Fruit fly (Drosophila melanogaster) whole organism, embryonic: ENCODE data around the gene CG7810.

ENCODE experiments used
- Antp ChIP-seq: fragments of 200-800 bp; sonication (Bioruptor generic); optimal IDR thresholded peaks from 3 replicates; lab custom pipeline; 2016; ENCODE audit warnings: missing biosample characterization, missing genetic modification characterization
- B-H1 ChIP-seq: fragments of 200-800 bp; sonication (Bioruptor generic); IDR thresholded peaks from 3 replicates; pipeline ENCODE4 v1.3.6; 2022; ENCODE audit warnings: missing biosample characterization, missing genetic modification characterization
- B-H2 ChIP-seq: fragments of 200-800 bp; sonication (Bioruptor generic); optimal IDR thresholded peaks from 2 replicates; lab custom pipeline; 2018; ENCODE audit warnings: missing biosample characterization, mild to moderate bottlenecking, missing genetic modification characterization
- CG10543 ChIP-seq: fragments of 200-800 bp; sonication (Bioruptor generic); optimal IDR thresholded peaks from 3 replicates; lab custom pipeline; 2017; ENCODE audit warnings: missing biosample characterization, mild to moderate bottlenecking, missing genetic modification characterization, moderate library complexity
- CG11696 ChIP-seq: fragments of 200-800 bp; sonication (Bioruptor generic); IDR thresholded peaks from 2 replicates; pipeline ENCODE4 v1.3.6; 2022; ENCODE audit warnings: missing biosample characterization, missing genetic modification characterization
- CG12219 ChIP-seq: fragments of 200-800 bp; sonication (Bioruptor generic); optimal IDR thresholded peaks from 3 replicates; lab custom pipeline; 2018; ENCODE audit warnings: missing biosample characterization, mild to moderate bottlenecking, missing genetic modification characterization
- CG1233 ChIP-seq: fragments of 200-800 bp; sonication (Bioruptor generic); optimal IDR thresholded peaks from 4 replicates; lab custom pipeline; 2018; ENCODE audit warnings: missing biosample characterization, mild to moderate bottlenecking, missing genetic modification characterization
- CG12659 ChIP-seq: fragments of 200-800 bp; sonication (Bioruptor generic); optimal IDR thresholded peaks from 3 replicates; lab custom pipeline; 2017; ENCODE audit warnings: mild to moderate bottlenecking, missing biosample characterization, missing genetic modification reagents, missing genetic modification characterization
- CG12769 ChIP-seq: fragments of 200-800 bp; sonication (Bioruptor generic); optimal IDR thresholded peaks from 2 replicates; lab custom pipeline; 2019; ENCODE audit warnings: missing biosample characterization, mild to moderate bottlenecking, missing genetic modification characterization, moderate library complexity
- CG13624 ChIP-seq: fragments of 200-800 bp; sonication (Bioruptor generic); optimal IDR thresholded peaks from 2 replicates; lab custom pipeline; 2016; ENCODE audit warnings: missing biosample characterization, missing genetic modification characterization
- CG13894 ChIP-seq: fragments of 200-800 bp; sonication (Bioruptor generic); optimal IDR thresholded peaks from 3 replicates; lab custom pipeline; 2018; ENCODE audit warnings: missing biosample characterization, mild to moderate bottlenecking, missing genetic modification characterization, moderate library complexity
- CG16779 ChIP-seq: fragments of 200-800 bp; sonication (Bioruptor generic); IDR thresholded peaks from 2 replicates; pipeline ENCODE4 v1.3.6; 2022; ENCODE audit warnings: missing biosample characterization, missing genetic modification characterization
- CG17359 ChIP-seq: fragments of 200-800 bp; sonication (Bioruptor generic); optimal IDR thresholded peaks from 3 replicates; lab custom pipeline; 2018; ENCODE audit warnings: missing biosample characterization, mild to moderate bottlenecking, missing genetic modification characterization, moderate library complexity
- CG1792 ChIP-seq: fragments of 200-800 bp; sonication (Bioruptor generic); optimal IDR thresholded peaks from 2 replicates; lab custom pipeline; 2016; ENCODE audit warnings: missing biosample characterization, missing genetic modification characterization
- CG2129 ChIP-seq: fragments of 200-800 bp; sonication (Bioruptor generic); IDR thresholded peaks from 2 replicates; pipeline ENCODE4 v1.3.6; 2022; ENCODE audit warnings: missing biosample characterization, missing genetic modification characterization; ENCODE audit not compliant: partially characterized antibody
- CG32767 ChIP-seq: fragments of 200-800 bp; sonication (Bioruptor generic); IDR thresholded peaks from 2 replicates; pipeline ENCODE4 v1.3.6; 2022; ENCODE audit warnings: missing biosample characterization, missing genetic modification characterization
- CG42726 ChIP-seq: fragments of 200-800 bp; sonication (Bioruptor generic); IDR thresholded peaks from 2 replicates; pipeline ENCODE4 v1.3.6; 2022; ENCODE audit warnings: missing biosample characterization, missing genetic modification characterization; ENCODE audit not compliant: partially characterized antibody
- CG6791 ChIP-seq: fragments of 200-800 bp; sonication (Bioruptor generic); IDR thresholded peaks from 3 replicates; pipeline ENCODE4 v1.3.6; 2022; ENCODE audit warnings: missing biosample characterization, missing genetic modification characterization; ENCODE audit not compliant: partially characterized antibody
- CG7271 ChIP-seq: fragments of 200-800 bp; sonication (Bioruptor generic); optimal IDR thresholded peaks from 2 replicates; lab custom pipeline; 2018; ENCODE audit warnings: missing biosample characterization, mild to moderate bottlenecking, missing genetic modification characterization, moderate library complexity
- CG8924 ChIP-seq: fragments of 200-800 bp; optimal IDR thresholded peaks from 3 replicates; lab custom pipeline; 2019; ENCODE audit warnings: missing biosample characterization, mild to moderate bottlenecking, missing genetic modification characterization, moderate library complexity
- Chrac-16 ChIP-seq: fragments of 200-800 bp; sonication (Bioruptor generic); optimal IDR thresholded peaks from 3 replicates; lab custom pipeline; 2016; ENCODE audit warnings: missing biosample characterization, missing genetic modification characterization
- D ChIP-seq, 2 experiments: fragments of 200-800 bp in 1 of 2; fragments of >200 bp in 1 of 2; sonication (Bioruptor generic) in 1 of 2; optimal IDR thresholded peaks; 2 replicates in 1 of 2; 3 replicates in 1 of 2; lab custom pipeline; 2017; ENCODE audit warnings: mild to moderate bottlenecking in 1 of 2, missing biosample characterization in 1 of 2, missing genetic modification characterization in 1 of 2, missing genetic modification reagents in 1 of 2
- ERR ChIP-seq: fragments of 200-800 bp; sonication (Bioruptor generic); optimal IDR thresholded peaks from 2 replicates; lab custom pipeline; 2016; ENCODE audit warnings: missing biosample characterization, missing genetic modification characterization
- Hmr ChIP-seq: fragments of 200-800 bp; sonication (Bioruptor generic); optimal IDR thresholded peaks from 3 replicates; lab custom pipeline; 2017; ENCODE audit warnings: mild to moderate bottlenecking, missing biosample characterization, missing genetic modification reagents, missing genetic modification characterization
- Hr3 ChIP-seq: fragments of 200-800 bp; sonication (Bioruptor generic); optimal IDR thresholded peaks from 3 replicates; lab custom pipeline; 2016; ENCODE audit warnings: missing biosample characterization, missing genetic modification characterization
- Meics ChIP-seq: fragments of 200-800 bp; sonication (Bioruptor generic); optimal IDR thresholded peaks from 2 replicates; lab custom pipeline; 2017; ENCODE audit warnings: missing biosample characterization, mild to moderate bottlenecking, missing genetic modification characterization
- NfI ChIP-seq: fragments of 200-800 bp; sonication (Bioruptor generic); optimal IDR thresholded peaks from 3 replicates; lab custom pipeline; 2018; ENCODE audit warnings: missing biosample characterization, mild to moderate bottlenecking, missing genetic modification characterization, moderate library complexity
- Pdp1 ChIP-seq, 2 experiments: fragments of 200-800 bp; sonication (Bioruptor generic); optimal IDR thresholded peaks; 3 replicates each; lab custom pipeline; 2016; ENCODE audit warnings: missing biosample characterization in 2 of 2, missing genetic modification characterization in 2 of 2, mild to moderate bottlenecking in 1 of 2, moderate library complexity in 1 of 2
- Sox100B ChIP-seq: fragments of 200-800 bp; sonication (Bioruptor generic); optimal IDR thresholded peaks from 3 replicates; lab custom pipeline; 2018; ENCODE audit warnings: missing biosample characterization, mild to moderate bottlenecking, missing genetic modification characterization
- Ssrp ChIP-seq: fragments of 200-800 bp; sonication (Bioruptor generic); optimal IDR thresholded peaks from 2 replicates; lab custom pipeline; 2018; ENCODE audit warnings: missing biosample characterization, mild to moderate bottlenecking, missing genetic modification characterization, moderate library complexity
- Tbp ChIP-seq: fragments of >200 bp; optimal IDR thresholded peaks from 2 replicates; lab custom pipeline; 2018; ENCODE audit warnings: missing biosample characterization, missing genetic modification characterization
- Xbp1 ChIP-seq: fragments of 200-800 bp; sonication (Bioruptor generic); optimal IDR thresholded peaks from 3 replicates; lab custom pipeline; 2016; ENCODE audit warnings: missing biosample characterization, mild to moderate bottlenecking, missing genetic modification characterization
- aop ChIP-seq: fragments of 200-800 bp; sonication (Bioruptor generic); IDR thresholded peaks from 2 replicates; pipeline ENCODE4 v1.3.6; 2022; ENCODE audit warnings: missing biosample characterization, missing genetic modification characterization
- cg ChIP-seq: fragments of 200-800 bp; sonication (Bioruptor generic); optimal IDR thresholded peaks from 3 replicates; lab custom pipeline; 2019; ENCODE audit warnings: missing biosample characterization, mild to moderate bottlenecking, missing genetic modification characterization, moderate library complexity
- chinmo ChIP-seq: fragments of 200-800 bp; sonication (Bioruptor generic); IDR thresholded peaks from 4 replicates; pipeline ENCODE4 v1.3.6; 2022; ENCODE audit warnings: missing biosample characterization, missing genetic modification characterization; ENCODE audit not compliant: partially characterized antibody
- chm ChIP-seq: fragments of 200-800 bp; sonication (Bioruptor generic); IDR thresholded peaks from 2 replicates; pipeline ENCODE4 v1.3.6; 2022; ENCODE audit warnings: missing biosample characterization, missing genetic modification characterization
- crol ChIP-seq: fragments of 200-800 bp; sonication (Bioruptor generic); IDR thresholded peaks from 2 replicates; pipeline ENCODE4 v1.3.6; 2022; ENCODE audit warnings: missing biosample characterization, missing genetic modification characterization
- crp ChIP-seq, 2 experiments: fragments of 200-800 bp; sonication (Bioruptor generic); optimal IDR thresholded peaks; 2 replicates in 1 of 2; 3 replicates in 1 of 2; lab custom pipeline; 2017; ENCODE audit warnings: missing biosample characterization in 2 of 2, missing genetic modification characterization in 2 of 2, mild to moderate bottlenecking in 1 of 2, moderate library complexity in 1 of 2
- gcm ChIP-seq: fragments of 200-800 bp; sonication (Bioruptor generic); optimal IDR thresholded peaks from 2 replicates; lab custom pipeline; 2019; ENCODE audit warnings: missing biosample characterization, mild to moderate bottlenecking, missing genetic modification characterization, moderate library complexity
- hbn ChIP-seq: fragments of 200-800 bp; sonication (Bioruptor generic); IDR thresholded peaks from 2 replicates; pipeline ENCODE4 v1.3.6; 2022; ENCODE audit warnings: missing biosample characterization, missing genetic modification characterization; ENCODE audit not compliant: partially characterized antibody
- insv ChIP-seq, 2 experiments: fragments of 200-800 bp; sonication (Bioruptor generic); optimal IDR thresholded peaks; 3 replicates each; lab custom pipeline; 2016 to 2018; ENCODE audit warnings: missing biosample characterization in 2 of 2, missing genetic modification characterization in 2 of 2
- jumu ChIP-seq: fragments of 200-800 bp; sonication (Bioruptor generic); optimal IDR thresholded peaks from 3 replicates; lab custom pipeline; 2016; ENCODE audit warnings: missing biosample characterization, missing genetic modification characterization
- mld ChIP-seq: fragments of 200-800 bp; sonication (Bioruptor generic); IDR thresholded peaks from 3 replicates; pipeline ENCODE4 v1.3.6; 2022; ENCODE audit warnings: missing biosample characterization, missing genetic modification characterization; ENCODE audit not compliant: partially characterized antibody
- repo ChIP-seq: fragments of 200-800 bp; sonication (Bioruptor generic); optimal IDR thresholded peaks from 2 replicates; lab custom pipeline; 2016; ENCODE audit warnings: missing biosample characterization, missing genetic modification characterization
- ro ChIP-seq: fragments of 200-800 bp; sonication (Bioruptor generic); IDR thresholded peaks from 2 replicates; pipeline ENCODE4 v1.3.6; 2022; ENCODE audit warnings: missing biosample characterization, missing genetic modification characterization
- salm ChIP-seq: fragments of 200-800 bp; sonication (Bioruptor generic); optimal IDR thresholded peaks from 2 replicates; lab custom pipeline; 2018; ENCODE audit warnings: missing biosample characterization, mild to moderate bottlenecking, missing genetic modification characterization
- sd ChIP-seq: fragments of 200-800 bp; sonication (Bioruptor generic); optimal IDR thresholded peaks from 3 replicates; lab custom pipeline; 2018; ENCODE audit warnings: missing biosample characterization, mild to moderate bottlenecking, missing genetic modification characterization, moderate library complexity
- wor ChIP-seq: fragments of 200-800 bp; sonication (Bioruptor generic); IDR thresholded peaks from 2 replicates; pipeline ENCODE4 v1.3.6; 2022; ENCODE audit warnings: missing biosample characterization, missing genetic modification characterization
- zen ChIP-seq: fragments of 200-800 bp; sonication (Bioruptor generic); optimal IDR thresholded peaks from 3 replicates; lab custom pipeline; 2018; ENCODE audit warnings: missing biosample characterization, mild to moderate bottlenecking, missing genetic modification characterization, moderate library complexity

CG7810 gene

dm6 chr2L:8276880-8277279, 34.1 kb downstream of the CG7810 start:
- TF ChIP-seq Hr3 (GFP tag; lab: Kevin White, UChicago) (no peak), wor (GFP tag; lab: Robert Waterston, UW) (no peak), CG12769 (tag; lab: Kevin White, UChicago) (peak; percentile 11), CG13624 (peak; percentile 12), CG12659 (GFP tag; lab: Kevin White, UChicago) (no peak), chinmo (GFP tag; lab: Robert Waterston, UW) (peak; percentile 62; the same call in 1 of the 4 replicates), Hmr (GFP tag; lab: Kevin White, UChicago) (no peak), cg (GFP tag; lab: Kevin White, UChicago) (peak; percentile 19), crol (GFP tag; lab: Robert Waterston, UW) (peak; percentile 61), insv (GFP tag; optimal IDR thresholded peaks at IDR 0.05; lab: Kevin White, UChicago) (no peak), chm (0 out of 2 replicates have a peak, but pooled peaks have one; percentile 19), CG13894 (tag; lab: Kevin White, UChicago) (peak; percentile 61), hbn (GFP tag; lab: Robert Waterston, UW) (no peak), salm (tag; lab: Kevin White, UChicago) (no peak), repo (GFP tag; lab: Kevin White, UChicago) (no peak), Pdp1 (GFP tag; optimal IDR thresholded peaks at IDR 0.05; lab: Kevin White, UChicago) (peak in 1 of 2 experiments; percentile 66), CG2129 (GFP tag; lab: Robert Waterston, UW) (no peak), B-H2 (peak; percentile 33), sd (tag; lab: Kevin White, UChicago) (peak; percentile 24), ERR (GFP tag; lab: Kevin White, UChicago) (no peak)

dm6 chr2L:8276287-8276686, 34.7 kb downstream of the CG7810 start:
- TF ChIP-seq Xbp1: no peak
- TF ChIP-seq zen (tag; lab: Kevin White, UChicago): peak; percentile 97
- no peak for TF ChIP-seq Sox100B (GFP tag; lab: Kevin White, UChicago)
- no peak for TF ChIP-seq Chrac-16 (GFP tag; lab: Kevin White, UChicago)
- peak; percentile 45 for TF ChIP-seq CG1233
- TF ChIP-seq B-H1 (GFP tag; lab: Robert Waterston, UW): no peak
- TF ChIP-seq CG10543 (GFP tag; lab: Kevin White, UChicago): no peak
- TF ChIP-seq CG16779 (GFP tag; lab: Robert Waterston, UW): no peak
- TF ChIP-seq CG11696: no peak
- TF ChIP-seq D (optimal IDR thresholded peaks at IDR 0.05; lab: Kevin White, UChicago): no peak
- TF ChIP-seq D (GFP tag; optimal IDR thresholded peaks at IDR 0.05; lab: Kevin White, UChicago): peak; percentile 19
- no peak for TF ChIP-seq CG32767 (GFP tag; lab: Robert Waterston, UW)
- no peak for TF ChIP-seq ro (GFP tag; lab: Robert Waterston, UW)
- TF ChIP-seq Meics (GFP tag; lab: Kevin White, UChicago): no peak
- TF ChIP-seq Tbp: no peak
- no peak for TF ChIP-seq CG12219 (GFP tag; lab: Kevin White, UChicago)
- no peak for TF ChIP-seq CG17359 (tag; lab: Kevin White, UChicago)
- no peak for TF ChIP-seq CG42726 (GFP tag; lab: Robert Waterston, UW)
- no peak for TF ChIP-seq gcm (GFP tag; lab: Kevin White, UChicago)
- no peak for TF ChIP-seq mld (GFP tag; lab: Robert Waterston, UW)
- TF ChIP-seq CG1792 (GFP tag; lab: Kevin White, UChicago): no peak
- no peak for TF ChIP-seq Ssrp (tag; lab: Kevin White, UChicago)
- no peak for TF ChIP-seq jumu (GFP tag; lab: Kevin White, UChicago)
- TF ChIP-seq crp (GFP tag; optimal IDR thresholded peaks at IDR 0.05; lab: Kevin White, UChicago): no peak
- TF ChIP-seq Antp (GFP tag; lab: Kevin White, UChicago): no peak
- TF ChIP-seq CG8924 (tag; lab: Kevin White, UChicago): peak; percentile 43
- peak; percentile 64 for TF ChIP-seq CG7271 (tag; lab: Kevin White, UChicago)
- TF ChIP-seq CG6791 (GFP tag; lab: Robert Waterston, UW): no peak
- TF ChIP-seq aop: no peak
- TF ChIP-seq NfI: no peak
